Worm (Caenorhabditis elegans): ENCODE measurements around the gene T24E12.1.

T24E12.1 gene

DNA sequence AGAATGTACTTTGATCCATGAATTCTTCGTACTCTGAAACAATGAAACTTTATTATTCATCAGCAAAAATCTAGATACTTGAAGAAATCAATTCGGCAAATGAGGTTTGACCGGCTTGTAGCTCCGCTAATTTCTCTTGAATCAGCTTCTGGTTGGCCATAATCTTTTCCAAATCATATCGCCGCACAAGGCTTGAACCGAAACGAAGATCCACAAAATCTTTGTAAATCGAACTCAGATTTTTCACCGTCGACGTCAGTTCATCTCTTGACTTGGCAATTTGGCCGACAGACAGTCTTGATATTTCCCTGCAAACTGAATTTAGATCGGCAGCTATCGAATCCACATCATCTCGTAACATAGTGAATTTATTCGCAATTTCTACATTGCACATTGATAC, 20.2 kb downstream of the T24E12.1 start:
- TF ChIP-seq Y105C5A.15 (GFP tag; IDR thresholded peaks at IDR 0.05): no peak
- peak in 1 of 2 experiments; percentile 96 for TF ChIP-seq unc-62 (GFP tag; optimal IDR thresholded peaks at IDR 0.05 in 1 of 2)
- no peak for TF ChIP-seq unc-62 (tag; optimal IDR thresholded peaks at IDR 0.05)
- TF ChIP-seq dve-1 (tag; optimal IDR thresholded peaks at IDR 0.05; ENCODE audit: insufficient read depth): no peak

DNA sequence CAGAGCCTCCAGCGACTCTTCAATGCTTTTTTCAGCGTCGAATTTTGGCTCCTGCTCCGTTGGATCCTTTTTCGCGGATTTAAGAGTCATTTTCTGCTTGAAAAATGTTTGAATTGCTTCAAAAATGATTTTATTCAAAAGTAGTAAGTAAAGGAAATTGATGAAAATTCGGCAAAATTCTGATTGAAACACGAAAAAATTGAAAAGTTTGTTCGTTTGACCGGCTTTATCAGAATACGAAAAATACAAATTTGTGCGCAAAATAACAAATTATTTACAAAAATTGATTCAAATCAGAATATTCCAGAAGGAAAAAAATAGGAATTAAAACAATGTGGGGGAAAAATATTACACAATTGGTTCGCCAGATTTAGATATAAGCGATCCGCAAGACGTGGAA, 21.6 kb downstream of the T24E12.1 start, which contains the start of gene F54D10.4:
Gene F54D10.4, minus strand, starts transcription at position 101 of the 400 bp plus-strand sequence.
- TF ChIP-seq aha-1 (tag) (peak; percentile 82), sdz-12 (GFP tag; optimal IDR thresholded peaks at IDR 0.05) (no peak)

DNA sequence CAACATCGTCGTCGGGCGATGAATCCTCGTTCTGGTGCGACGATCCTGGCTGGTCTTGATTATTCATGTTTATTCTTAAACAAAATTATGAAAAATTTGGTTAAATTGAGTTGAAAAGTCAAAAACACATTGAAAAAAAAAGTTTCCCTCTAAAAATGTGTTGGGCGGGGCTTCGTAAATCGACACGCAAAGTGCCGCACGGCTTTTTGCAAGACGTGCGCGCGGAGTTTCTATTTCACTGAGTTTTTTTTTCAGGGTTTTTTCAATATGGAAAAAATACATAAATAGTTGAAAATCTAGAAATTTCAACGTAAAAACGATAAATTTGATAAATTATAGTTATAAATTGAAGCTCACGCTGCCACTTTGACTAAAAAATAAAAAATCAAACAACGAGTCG, 22.7 kb downstream of the T24E12.1 start, which contains the start of gene F54D10.5:
Gene F54D10.5, minus strand, starts transcription at position 74 of the 400 bp plus-strand sequence.
- TF ChIP-seq mdl-1 (tag; optimal IDR thresholded peaks at IDR 0.05) (peak in 1 of 2 experiments; percentile 12), unc-130 (GFP tag; optimal IDR thresholded peaks at IDR 0.05) (peak; percentile 48), nhr-76 (tag; optimal IDR thresholded peaks at IDR 0.05) (no peak), ztf-7 (tag; optimal IDR thresholded peaks at IDR 0.05) (no peak), spr-1 (tag; optimal IDR thresholded peaks at IDR 0.05) (peak; percentile 45), hmg-1.1 (GFP tag; IDR thresholded peaks at IDR 0.05) (peak; percentile 51; the same call in 1 of the 2 replicates), aha-1 (tag) (peak; percentile 93), nhr-28 (tag; optimal IDR thresholded peaks at IDR 0.05) (peak; percentile 28), duxl-1 (tag; optimal IDR thresholded peaks at IDR 0.05; ENCODE audit: poor library complexity) (peak; percentile 84), T26A8.4 (GFP tag; IDR thresholded peaks at IDR 0.05) (peak; percentile 63), lin-13 (GFP tag; optimal IDR thresholded peaks at IDR 0.05) (peak; percentile 31), pha-4 (GFP tag; IDR thresholded peaks at IDR 0.05) (peak; percentile 35; the same call in 1 of the 2 replicates), pha-4 (tag; optimal IDR thresholded peaks at IDR 0.05) (no peak), rbr-2 (tag; optimal IDR thresholded peaks at IDR 0.05) (peak; percentile 63), mes-2 (tag; optimal IDR thresholded peaks at IDR 0.05; ENCODE audit: poor library complexity, severe bottlenecking) (peak; percentile 91), vab-7 (GFP tag; IDR thresholded peaks at IDR 0.05) (no peak), nhr-77 (tag; optimal IDR thresholded peaks at IDR 0.05) (peak; percentile 12), F49E8.2 (tag; optimal IDR thresholded peaks at IDR 0.05; ENCODE audit: borderline replicate concordance) (no peak), dpl-1 (GFP tag; optimal IDR thresholded peaks at IDR 0.05) (peak; percentile 95), fos-1 (tag; optimal IDR thresholded peaks at IDR 0.05) (peak; percentile 7), nhr-6 (tag; optimal IDR thresholded peaks at IDR 0.05) (peak; percentile 46), aly-2 (tag; optimal IDR thresholded peaks at IDR 0.05) (no peak), hif-1 (tag; optimal IDR thresholded peaks at IDR 0.05) (peak in 1 of 2 experiments; percentile 18), R02D3.7 (tag; optimal IDR thresholded peaks at IDR 0.05) (peak; percentile 95), Y48G9A.11 (GFP tag; IDR thresholded peaks at IDR 0.05) (no peak), ama-1 (optimal IDR thresholded peaks at IDR 0.05) (no peak), hlh-11 (tag; optimal IDR thresholded peaks at IDR 0.05) (peak; percentile 35)

DNA sequence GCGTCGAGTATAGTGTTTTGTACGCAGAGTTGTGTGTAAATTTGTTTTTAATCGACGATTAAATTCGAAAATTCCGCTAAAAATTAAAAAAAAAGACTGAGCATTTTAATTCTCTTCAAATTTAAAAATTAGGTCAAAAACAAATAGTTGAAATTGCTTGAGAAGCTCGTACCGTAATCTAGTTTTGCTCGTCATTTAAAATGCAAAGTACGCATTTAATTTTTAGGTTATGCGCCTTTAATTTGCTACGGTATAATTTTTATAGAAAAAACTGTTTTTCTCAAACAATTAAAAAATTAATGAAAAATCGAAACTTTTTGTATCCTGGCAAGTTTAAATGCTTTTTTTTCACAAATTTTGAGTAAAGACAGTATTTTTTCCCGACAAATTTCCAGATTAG, 23.3 kb downstream of the T24E12.1 start:
- TF ChIP-seq spr-1 (tag; optimal IDR thresholded peaks at IDR 0.05) (no peak), daf-16 (GFP tag; optimal IDR thresholded peaks at IDR 0.05) (no peak), daf-16 (tag; optimal IDR thresholded peaks at IDR 0.05) (no peak), T26A8.4 (GFP tag; IDR thresholded peaks at IDR 0.05) (no peak), hlh-30 (tag; optimal IDR thresholded peaks at IDR 0.05; ENCODE audit: insufficient read depth) (no peak), ceh-44 (GFP tag; IDR thresholded peaks at IDR 0.05) (no peak), zip-11 (GFP tag; IDR thresholded peaks at IDR 0.05) (no peak), R02D3.7 (tag; optimal IDR thresholded peaks at IDR 0.05) (no peak), zfp-2 (tag; optimal IDR thresholded peaks at IDR 0.05) (no peak), lin-38 (GFP tag; IDR thresholded peaks at IDR 0.05) (0 out of 2 replicates have a peak, but pooled peaks have one; percentile 12), daf-19 (GFP tag; conservative IDR thresholded peaks at IDR 0.05) (no peak), nhr-76 (tag; optimal IDR thresholded peaks at IDR 0.05) (no peak), zag-1 (tag; optimal IDR thresholded peaks at IDR 0.05) (no peak), ztf-11 (tag; optimal IDR thresholded peaks at IDR 0.05) (no peak), lim-7 (GFP tag; IDR thresholded peaks at IDR 0.05) (no peak), F49E8.2 (tag; optimal IDR thresholded peaks at IDR 0.05; ENCODE audit: borderline replicate concordance) (peak; percentile 56), dmd-6 (GFP tag; IDR thresholded peaks at IDR 0.05) (no peak), lin-29 (GFP tag; IDR thresholded peaks at IDR 0.05) (no peak)

All from whole organism, L4 larva.